Fruit fly (Drosophila melanogaster): ENCODE results near the gene CG6693.

CG6693 gene

dm6 chr3R:11269013-11269412, 47.6 kb upstream of the CG6693 start (continued):
- no peak for TF ChIP-seq CG16779 (tag; optimal IDR thresholded peaks at IDR 0.05)
- TF ChIP-seq CG11902 (GFP tag; optimal IDR thresholded peaks at IDR 0.05) = no peak
- no peak for TF ChIP-seq Eip93F (GFP tag; optimal IDR thresholded peaks at IDR 0.05)
- no peak for TF ChIP-seq Sox15 (GFP tag; optimal IDR thresholded peaks at IDR 0.05)
- TF ChIP-seq CG32006 (GFP tag; optimal IDR thresholded peaks at IDR 0.05) = peak; percentile 53
- TF ChIP-seq CG8119 (GFP tag; IDR thresholded peaks at IDR 0.05) = no peak
- peak; percentile 75 for TF ChIP-seq OdsH (GFP tag; optimal IDR thresholded peaks at IDR 0.05)
- TF ChIP-seq CG8319 (GFP tag; optimal IDR thresholded peaks at IDR 0.05) = peak; percentile 4
- TF ChIP-seq CG31627 (GFP tag; optimal IDR thresholded peaks at IDR 0.05) = peak; percentile 33
- peak; percentile 13 for TF ChIP-seq CG8632 (GFP tag; optimal IDR thresholded peaks at IDR 0.05)
- no peak for TF ChIP-seq CG11294 (GFP tag; IDR thresholded peaks at IDR 0.05)
- TF ChIP-seq Hr39 (GFP tag; optimal IDR thresholded peaks at IDR 0.05) = peak; percentile 37
- peak; percentile 54 for TF ChIP-seq CG9139 (GFP tag; optimal IDR thresholded peaks at IDR 0.05)
- TF ChIP-seq CG7368 (GFP tag; optimal IDR thresholded peaks at IDR 0.05) = peak; percentile 57
- TF ChIP-seq Blimp-1 (GFP tag; optimal IDR thresholded peaks at IDR 0.05) = no peak
- peak; percentile 65 for TF ChIP-seq CG6163 (GFP tag; IDR thresholded peaks at IDR 0.05)
- TF ChIP-seq vri (GFP tag; optimal IDR thresholded peaks at IDR 0.05) = peak; percentile 30
- peak; percentile 14 to 53 for TF ChIP-seq ss (GFP tag; optimal IDR thresholded peaks at IDR 0.05)
- TF ChIP-seq Smox (GFP tag; optimal IDR thresholded peaks at IDR 0.05) = peak; percentile 9
- TF ChIP-seq CG11762 (GFP tag; optimal IDR thresholded peaks at IDR 0.05; ENCODE audit: insufficient read depth) = peak; percentile 45
- peak; percentile 47 for TF ChIP-seq Eip75B (GFP tag; optimal IDR thresholded peaks at IDR 0.05)
- TF ChIP-seq CG1621 (tag; optimal IDR thresholded peaks at IDR 0.05) = peak; percentile 25
- TF ChIP-seq Sox14 (GFP tag; optimal IDR thresholded peaks at IDR 0.05) = peak; percentile 21
- TF ChIP-seq net (GFP tag; optimal IDR thresholded peaks at IDR 0.05) = peak; percentile 45
- peak; percentile 37 for TF ChIP-seq Sox102F (GFP tag; optimal IDR thresholded peaks at IDR 0.05)
- TF ChIP-seq spab (GFP tag; optimal IDR thresholded peaks at IDR 0.05) = peak; percentile 32
- TF ChIP-seq CG3032 (tag; optimal IDR thresholded peaks at IDR 0.05) = no peak

DNA sequence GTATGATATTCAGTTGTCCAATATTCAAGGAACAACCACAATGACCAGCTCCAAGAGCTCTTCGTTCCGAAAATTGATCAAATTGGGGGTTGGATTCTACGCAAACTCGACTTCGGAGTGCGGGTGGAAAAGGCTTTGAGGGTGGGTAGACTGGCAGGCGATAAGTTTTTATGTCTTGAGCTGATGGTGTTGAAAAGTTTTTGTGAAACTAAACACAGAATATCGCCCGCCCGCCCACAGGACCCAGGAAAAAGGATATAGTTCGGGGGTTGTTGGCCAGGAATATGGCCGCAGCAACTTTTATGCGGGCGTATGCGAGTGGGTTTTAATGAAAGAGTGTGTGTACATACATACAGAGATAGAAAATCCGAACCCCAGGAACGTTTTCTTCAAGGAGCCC, 42.1 kb upstream of the CG6693 start:
- TF ChIP-seq CG9139 (GFP tag; optimal IDR thresholded peaks at IDR 0.05) = no peak
- no peak for TF ChIP-seq CG6854 (GFP tag; optimal IDR thresholded peaks at IDR 0.05)
- TF ChIP-seq Hr38 (GFP tag; optimal IDR thresholded peaks at IDR 0.05) = no peak
- no peak for TF ChIP-seq lz (GFP tag; optimal IDR thresholded peaks at IDR 0.05)
- no peak for TF ChIP-seq vri (GFP tag; optimal IDR thresholded peaks at IDR 0.05)
- TF ChIP-seq CG8319 (GFP tag; optimal IDR thresholded peaks at IDR 0.05) = no peak
- no peak for TF ChIP-seq Sox102F (GFP tag; optimal IDR thresholded peaks at IDR 0.05)
- no peak for TF ChIP-seq cyc (GFP tag; optimal IDR thresholded peaks at IDR 0.05)
- TF ChIP-seq CG15336 (GFP tag; IDR thresholded peaks at IDR 0.05) = no peak
- TF ChIP-seq Ets96B (tag; optimal IDR thresholded peaks at IDR 0.05) = no peak
- no peak for TF ChIP-seq fd85E (GFP tag; optimal IDR thresholded peaks at IDR 0.05)
- TF ChIP-seq CG6792 (GFP tag; optimal IDR thresholded peaks at IDR 0.05) = no peak
- TF ChIP-seq CG11762 (GFP tag; optimal IDR thresholded peaks at IDR 0.05; ENCODE audit: insufficient read depth) = no peak

DNA sequence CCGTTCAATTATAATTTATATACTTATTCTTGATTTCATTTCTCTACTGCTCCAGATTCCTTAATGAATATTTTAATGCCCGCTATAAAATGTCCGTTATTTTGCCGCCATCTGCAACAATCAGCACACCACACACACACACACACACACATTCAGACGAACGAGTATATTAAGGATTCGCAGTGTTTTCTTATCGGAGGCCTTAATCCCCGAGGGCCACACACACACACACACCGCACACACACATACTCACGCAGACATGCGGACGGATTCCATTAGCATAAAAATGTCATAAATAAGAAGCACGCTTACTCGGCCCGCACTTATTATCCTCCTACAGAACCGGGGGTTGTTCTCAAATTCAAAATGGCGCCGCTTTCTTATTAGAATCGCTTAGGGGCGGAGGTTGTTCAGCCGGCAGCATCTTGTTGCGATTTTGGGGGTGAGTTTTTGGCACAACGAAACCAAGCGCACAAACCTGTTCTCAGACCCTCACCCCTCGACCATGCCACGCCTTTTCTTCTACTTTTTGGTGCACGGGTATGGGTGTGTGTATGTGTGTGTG, 39.6 kb upstream of the CG6693 start:
- TF ChIP-seq Smox (GFP tag; optimal IDR thresholded peaks at IDR 0.05) (no peak), svp (GFP tag) (no peak), CG1621 (tag; optimal IDR thresholded peaks at IDR 0.05) (no peak), Lpt (GFP tag; optimal IDR thresholded peaks at IDR 0.05) (no peak), Hr39 (GFP tag; optimal IDR thresholded peaks at IDR 0.05) (no peak), Sox14 (GFP tag; optimal IDR thresholded peaks at IDR 0.05) (no peak)

DNA sequence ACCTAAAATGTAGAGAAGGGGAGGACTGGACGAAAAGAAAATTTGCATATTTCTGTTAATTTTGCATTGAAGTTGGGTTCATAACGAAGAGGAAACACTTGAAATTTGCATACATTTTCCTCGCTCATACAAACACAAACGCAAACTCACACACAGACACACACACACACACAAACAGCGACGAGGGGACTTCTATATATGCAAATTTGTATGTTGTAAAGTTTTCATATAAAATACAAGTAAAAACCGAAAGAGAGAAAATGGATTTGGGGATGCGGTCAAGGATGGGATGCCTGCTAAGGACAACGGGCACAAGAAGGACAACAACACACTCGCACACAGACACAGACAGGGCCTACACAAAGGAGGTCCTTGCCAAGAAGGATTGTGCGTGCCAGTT, 36.1 kb upstream of the CG6693 start:
- TF ChIP-seq CG3919 (GFP tag; optimal IDR thresholded peaks at IDR 0.05) (no peak), ss (GFP tag; optimal IDR thresholded peaks at IDR 0.05) (no peak), CG6792 (GFP tag; optimal IDR thresholded peaks at IDR 0.05) (no peak), Hr38 (GFP tag; optimal IDR thresholded peaks at IDR 0.05) (no peak), pdm3 (GFP tag; optimal IDR thresholded peaks at IDR 0.05) (no peak), fd85E (GFP tag; optimal IDR thresholded peaks at IDR 0.05) (no peak), CG6163 (GFP tag; IDR thresholded peaks at IDR 0.05) (no peak), dsx (GFP tag; optimal IDR thresholded peaks at IDR 0.05; ENCODE audit: poor library complexity, severe bottlenecking) (no peak), CG16779 (tag; optimal IDR thresholded peaks at IDR 0.05) (no peak), Sox102F (GFP tag; optimal IDR thresholded peaks at IDR 0.05) (no peak), salr (GFP tag; optimal IDR thresholded peaks at IDR 0.05) (no peak), CG11762 (GFP tag; optimal IDR thresholded peaks at IDR 0.05; ENCODE audit: insufficient read depth) (no peak), fkh (GFP tag; optimal IDR thresholded peaks at IDR 0.05) (no peak), vri (GFP tag; optimal IDR thresholded peaks at IDR 0.05) (no peak), Sox14 (GFP tag; optimal IDR thresholded peaks at IDR 0.05) (no peak), CG15336 (GFP tag; IDR thresholded peaks at IDR 0.05) (no peak), Ets96B (tag; optimal IDR thresholded peaks at IDR 0.05) (no peak), CG10669 (GFP tag; optimal IDR thresholded peaks at IDR 0.05) (no peak), Hr4 (GFP tag; optimal IDR thresholded peaks at IDR 0.05) (no peak)
